Worm (Caenorhabditis elegans): Measurements from ENCODE around the gene F18E9.8.
"Not testable (repeated sequence)": the region's sequence is repeated elsewhere in the genome, so short reads cannot be mapped to it uniquely, and the experiment has no call there.

DNA sequence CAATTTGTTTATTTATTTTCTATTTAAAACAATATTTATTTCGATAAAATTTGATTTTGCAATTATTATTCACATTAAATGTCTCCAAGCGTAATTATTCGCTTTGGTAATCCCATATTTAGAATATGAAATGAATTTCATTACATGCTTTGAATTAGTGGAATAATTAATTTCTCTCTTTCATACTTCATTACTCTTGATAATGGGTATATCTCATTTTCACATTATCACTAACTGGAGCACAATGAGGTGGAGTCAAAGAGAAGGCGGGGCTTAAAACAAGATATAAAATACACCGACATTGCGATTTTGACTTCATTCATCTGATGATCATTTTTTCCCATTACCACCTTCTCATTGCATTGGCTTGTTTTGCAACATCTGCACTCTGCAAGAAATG is 29.3 kb upstream of the F18E9.8 start, which contains the start of gene K01A12.4:
- not testable (repeated sequence) for TF ChIP-seq ama-1 (optimal IDR thresholded peaks at IDR 0.05); pes-1 (GFP tag; IDR thresholded peaks at IDR 0.05); aly-1 (tag; optimal IDR thresholded peaks at IDR 0.05); hmg-4 (GFP tag; optimal IDR thresholded peaks at IDR 0.05); ceh-13 (GFP tag; optimal IDR thresholded peaks at IDR 0.05); sea-1 (GFP tag; conservative IDR thresholded peaks at IDR 0.05); flt-1 (GFP tag; IDR thresholded peaks at IDR 0.05); tbx-37 (GFP tag; conservative IDR thresholded peaks at IDR 0.05); tbx-11 (GFP tag; IDR thresholded peaks at IDR 0.05)
